Fruit fly (Drosophila melanogaster) whole organism, pupa: ENCODE measurements around the gene CG17329.

ENCODE experiments used
- CG12605 ChIP-seq: fragments of 200-800 bp; sonication (Bioruptor generic); IDR thresholded peaks from 2 replicates; pipeline ENCODE4 v1.3.6; 2022; ENCODE audit warnings: missing biosample characterization, missing genetic modification characterization
- CG13204 ChIP-seq: fragments of 200-800 bp; sonication (Bioruptor generic); optimal IDR thresholded peaks from 2 replicates; lab custom pipeline; 2018; ENCODE audit warnings: missing biosample characterization, mild to moderate bottlenecking, missing genetic modification characterization, moderate library complexity
- CG14655 ChIP-seq: fragments of 200-800 bp; sonication (Bioruptor generic); optimal IDR thresholded peaks from 3 replicates; lab custom pipeline; 2017; ENCODE audit warnings: mild to moderate bottlenecking, missing biosample characterization, missing genetic modification reagents, missing genetic modification characterization
- CG15710 ChIP-seq: fragments of 200-800 bp; sonication (Bioruptor generic); optimal IDR thresholded peaks from 2 replicates; lab custom pipeline; 2018; ENCODE audit warnings: missing biosample characterization, mild to moderate bottlenecking, missing genetic modification characterization, moderate library complexity
- CG17806 ChIP-seq: fragments of 200-800 bp; sonication (Bioruptor generic); optimal IDR thresholded peaks from 2 replicates; lab custom pipeline; 2018; ENCODE audit warnings: missing biosample characterization, mild to moderate bottlenecking, missing genetic modification characterization, moderate library complexity
- CG8159 ChIP-seq: fragments of 200-800 bp; sonication (Bioruptor generic); optimal IDR thresholded peaks from 3 replicates; lab custom pipeline; 2018; ENCODE audit warnings: missing biosample characterization, mild to moderate bottlenecking, missing genetic modification characterization, moderate library complexity
- EcR ChIP-seq: fragments of 200-800 bp; sonication (Bioruptor generic); optimal IDR thresholded peaks from 3 replicates; lab custom pipeline; 2019; ENCODE audit warnings: missing biosample characterization, missing genetic modification characterization, mild to moderate bottlenecking, moderate library complexity, missing genetic modification reagents
- Pif1B ChIP-seq: fragments of 200-800 bp; sonication (Bioruptor generic); optimal IDR thresholded peaks from 3 replicates; lab custom pipeline; 2016; ENCODE audit warnings: missing biosample characterization, missing genetic modification characterization
- Snoo ChIP-seq: fragments of 200-800 bp; sonication (Bioruptor generic); optimal IDR thresholded peaks from 3 replicates; lab custom pipeline; 2017; ENCODE audit warnings: missing biosample characterization, mild to moderate bottlenecking, missing genetic modification characterization, inconsistent platforms
- gl ChIP-seq: fragments of 200-800 bp; sonication (Bioruptor generic); optimal IDR thresholded peaks from 2 replicates; lab custom pipeline; 2018; ENCODE audit warnings: missing biosample characterization, mild to moderate bottlenecking, missing genetic modification characterization
- rn ChIP-seq: fragments of 200-800 bp; sonication (Bioruptor generic); IDR thresholded peaks from 2 replicates; pipeline ENCODE4 v1.3.6; 2022; ENCODE audit warnings: missing biosample characterization, missing genetic modification characterization

dm6 chr2L:16340268-16340667 is 49.2 kb downstream of the CG17329 start, which contains the start of gene CG42266:
- no peak for TF ChIP-seq CG8159 (tag; lab: Kevin White, UChicago)
- TF ChIP-seq EcR = no peak
- no peak for TF ChIP-seq Pif1B
- no peak for TF ChIP-seq gl (tag; lab: Kevin White, UChicago)
- TF ChIP-seq CG13204 (GFP tag; lab: Kevin White, UChicago) = no peak
- TF ChIP-seq CG17806 (tag; lab: Kevin White, UChicago) = no peak
- TF ChIP-seq rn = no peak
- no peak for TF ChIP-seq CG12605 (GFP tag; lab: Robert Waterston, UW)
- no peak for TF ChIP-seq CG15710 (tag; lab: Kevin White, UChicago)
- no peak for TF ChIP-seq CG14655 (GFP tag; lab: Kevin White, UChicago)
- TF ChIP-seq Snoo (tag; lab: Kevin White, UChicago) = no peak
